Worm (Caenorhabditis elegans) whole organism, early embryonic: ENCODE measurements around the gene eps-8.
"Not testable (repeated sequence)": the region's sequence is repeated elsewhere in the genome, so short reads cannot be mapped to it uniquely, and the experiment has no call there.

Experiments
- B0310.2 ChIP-seq: sonication (generic microtip); optimal IDR thresholded peaks from 2 replicates; lab custom pipeline; 2016; ENCODE audit warnings: mild to moderate bottlenecking, missing genetic modification characterization, missing compliant biosample characterization
- F13C5.2 ChIP-seq: sonication (generic microtip); optimal IDR thresholded peaks from 2 replicates; lab custom pipeline; 2017; ENCODE audit warnings: mild to moderate bottlenecking, missing genetic modification characterization, inconsistent platforms, missing compliant biosample characterization
- aly-1 ChIP-seq: sonication (generic microtip); optimal IDR thresholded peaks from 2 replicates; lab custom pipeline; 2016; ENCODE audit warnings: missing genetic modification characterization, missing compliant biosample characterization
- ama-1 ChIP-seq: fragments of 150-350 bp; optimal IDR thresholded peaks from 2 replicates; lab custom pipeline; 2014
- ceh-13 ChIP-seq: fragments of 200-800 bp; sonication (Bioruptor generic); optimal IDR thresholded peaks from 2 replicates; lab custom pipeline; 2018; ENCODE audit warnings: mild to moderate bottlenecking, missing genetic modification characterization, missing compliant biosample characterization
- ceh-36 ChIP-seq: sonication (generic microtip); optimal IDR thresholded peaks from 2 replicates; lab custom pipeline; 2016; ENCODE audit warnings: missing genetic modification characterization, inconsistent platforms, missing compliant biosample characterization
- ets-7 ChIP-seq: sonication (generic microtip); optimal IDR thresholded peaks from 2 replicates; lab custom pipeline; 2016; ENCODE audit warnings: missing genotype, missing genetic modification characterization, missing compliant biosample characterization
- flt-1 ChIP-seq: fragments of 200-800 bp; sonication (Bioruptor generic); IDR thresholded peaks from 2 replicates; pipeline ENCODE4 v1.3.6; 2022; ENCODE audit warnings: missing genetic modification characterization, missing compliant biosample characterization
- hmbx-1 ChIP-seq: sonication (generic microtip); optimal IDR thresholded peaks from 2 replicates; lab custom pipeline; 2016; ENCODE audit warnings: mild to moderate bottlenecking, missing genetic modification characterization, missing compliant biosample characterization
- hmg-4 ChIP-seq: fragments of 200-800 bp; sonication (Bioruptor generic); optimal IDR thresholded peaks from 2 replicates; lab custom pipeline; 2018; ENCODE audit warnings: mild to moderate bottlenecking, missing genetic modification characterization, missing compliant biosample characterization
- hnd-1 ChIP-seq: sonication (generic microtip); optimal IDR thresholded peaks from 2 replicates; lab custom pipeline; 2016; ENCODE audit warnings: missing genetic modification characterization, missing compliant biosample characterization
- pes-1 ChIP-seq: fragments of 200-800 bp; sonication (Bioruptor generic); IDR thresholded peaks from 2 replicates; pipeline ENCODE4 v1.3.6; 2022; ENCODE audit warnings: missing genetic modification reagents, missing genetic modification characterization, missing compliant biosample characterization
- scrt-1 ChIP-seq: fragments of 200-800 bp; sonication (Bioruptor generic); IDR thresholded peaks from 2 replicates; pipeline ENCODE4 v1.3.6; 2022; ENCODE audit warnings: missing genetic modification characterization, missing compliant biosample characterization
- sea-1 ChIP-seq: fragments of 200-800 bp; sonication (Bioruptor generic); conservative IDR thresholded peaks from 2 replicates; pipeline ENCODE4 v1.3.6; 2022; ENCODE audit warnings: missing genetic modification characterization, missing compliant biosample characterization
- tbx-11 ChIP-seq: fragments of 200-800 bp; sonication (Bioruptor generic); IDR thresholded peaks from 2 replicates; pipeline ENCODE4 v1.3.6; 2022; ENCODE audit warnings: missing genetic modification characterization, missing compliant biosample characterization
- tbx-37 ChIP-seq: fragments of 200-800 bp; sonication (Bioruptor generic); conservative IDR thresholded peaks from 2 replicates; pipeline ENCODE4 v1.3.6; 2022; ENCODE audit warnings: missing genetic modification reagents, missing genetic modification characterization, missing compliant biosample characterization
- tra-4 ChIP-seq: sonication (generic microtip); optimal IDR thresholded peaks from 2 replicates; lab custom pipeline; 2017; ENCODE audit warnings: missing genetic modification characterization, missing compliant biosample characterization

eps-8 gene

ce11 chrIV:14894339-14894738, 15.1 kb downstream of the eps-8 start:
- TF ChIP-seq ets-7 (tag; lab: Kevin White, UChicago) (no peak), scrt-1 (GFP tag; lab: Robert Waterston, UW) (no peak), tbx-11 (GFP tag; lab: Robert Waterston, UW) (no peak), hmg-4 (GFP tag; lab: Kevin White, UChicago) (no peak), hnd-1 (no peak), pes-1 (GFP tag; lab: Robert Waterston, UW) (no peak), hmbx-1 (tag; lab: Kevin White, UChicago) (no peak), B0310.2 (tag; lab: Kevin White, UChicago) (no peak), tra-4 (tag; lab: Kevin White, UChicago) (no peak), sea-1 (no peak), ceh-13 (GFP tag; lab: Kevin White, UChicago) (no peak), ceh-36 (no peak), flt-1 (GFP tag; lab: Robert Waterston, UW) (no peak), ama-1 (lab: Kevin White, UChicago) (no peak)

ce11 chrIV:14903188-14903587, 23.9 kb downstream of the eps-8 start:
- TF ChIP-seq F13C5.2 = no peak
- TF ChIP-seq hnd-1 = no peak
- no peak for TF ChIP-seq tbx-37
- no peak for TF ChIP-seq ceh-36
- TF ChIP-seq aly-1 (tag; lab: Kevin White, UChicago) = no peak
- TF ChIP-seq scrt-1 (GFP tag; lab: Robert Waterston, UW) = no peak
- TF ChIP-seq tbx-11 (GFP tag; lab: Robert Waterston, UW) = no peak
- TF ChIP-seq sea-1 = no peak
- no peak for TF ChIP-seq hmg-4 (GFP tag; lab: Kevin White, UChicago)
- TF ChIP-seq ceh-13 (GFP tag; lab: Kevin White, UChicago) = no peak
- no peak for TF ChIP-seq ets-7 (tag; lab: Kevin White, UChicago)
- no peak for TF ChIP-seq ama-1 (lab: Kevin White, UChicago)
- no peak for TF ChIP-seq flt-1 (GFP tag; lab: Robert Waterston, UW)
- TF ChIP-seq B0310.2 (tag; lab: Kevin White, UChicago) = no peak
- TF ChIP-seq pes-1 (GFP tag; lab: Robert Waterston, UW) = no peak
- TF ChIP-seq hmbx-1 (tag; lab: Kevin White, UChicago) = no peak

DNA sequence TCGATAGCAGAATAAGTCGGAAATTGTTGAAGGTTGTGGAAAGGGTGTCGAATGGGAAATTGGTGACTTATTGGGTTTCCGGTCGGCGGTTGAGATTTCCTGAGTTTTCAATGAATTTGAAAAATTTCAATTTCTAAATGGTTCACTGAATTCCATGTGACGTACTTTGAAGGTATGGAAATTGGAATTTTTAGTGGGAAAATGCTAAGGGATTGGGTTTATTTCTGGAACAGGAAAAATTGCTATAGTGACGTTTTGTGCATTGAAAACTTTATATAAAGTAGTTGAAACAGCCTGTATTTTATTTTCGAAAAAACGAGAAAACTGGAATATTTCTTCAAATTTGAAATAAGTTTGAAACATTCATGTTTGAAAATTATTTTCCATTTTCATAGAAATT, 30.3 kb downstream of the eps-8 start, which contains the start of gene pnc-2:
pnc-2 (minus strand) TSS at position 101 of the 400 bp plus-strand sequence.
- no peak for TF ChIP-seq B0310.2 (tag; lab: Kevin White, UChicago)

DNA sequence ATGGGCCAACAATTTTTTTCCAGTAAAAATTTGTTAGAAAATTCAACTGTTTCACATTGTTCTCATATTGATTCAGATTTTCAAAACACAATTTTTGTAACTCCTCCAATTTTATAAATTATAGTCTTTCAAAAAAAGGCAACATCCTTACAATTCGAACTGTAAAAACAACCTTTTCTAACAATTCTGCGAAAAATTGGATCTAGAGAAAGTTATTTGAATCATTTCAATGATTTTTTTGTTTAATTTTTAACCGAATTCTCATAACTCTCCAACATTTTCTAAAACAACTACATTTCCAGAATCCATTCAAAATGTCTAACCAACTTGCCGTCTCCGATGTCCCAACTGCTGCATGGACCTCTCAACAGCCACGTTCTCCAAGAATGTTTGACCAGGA, 40.0 kb downstream of the eps-8 start, which contains the start of gene ccch-5:
ccch-5 (plus strand) TSS at position 301 of the 400 bp plus-strand sequence.
- TF ChIP-seq ceh-13 (GFP tag; lab: Kevin White, UChicago) (no peak), tra-4 (tag; lab: Kevin White, UChicago) (no peak), ceh-36 (no peak), tbx-11 (GFP tag; lab: Robert Waterston, UW) (no peak), pes-1 (GFP tag; lab: Robert Waterston, UW) (no peak), F13C5.2 (no peak), flt-1 (GFP tag; lab: Robert Waterston, UW) (no peak), sea-1 (no peak), B0310.2 (tag; lab: Kevin White, UChicago) (no peak), scrt-1 (GFP tag; lab: Robert Waterston, UW) (no peak), hmbx-1 (tag; lab: Kevin White, UChicago) (no peak), tbx-37 (no peak), hmg-4 (GFP tag; lab: Kevin White, UChicago) (no peak), aly-1 (tag; lab: Kevin White, UChicago) (no peak), ama-1 (lab: Kevin White, UChicago) (no peak), hnd-1 (no peak), ets-7 (tag; lab: Kevin White, UChicago) (no peak)

DNA sequence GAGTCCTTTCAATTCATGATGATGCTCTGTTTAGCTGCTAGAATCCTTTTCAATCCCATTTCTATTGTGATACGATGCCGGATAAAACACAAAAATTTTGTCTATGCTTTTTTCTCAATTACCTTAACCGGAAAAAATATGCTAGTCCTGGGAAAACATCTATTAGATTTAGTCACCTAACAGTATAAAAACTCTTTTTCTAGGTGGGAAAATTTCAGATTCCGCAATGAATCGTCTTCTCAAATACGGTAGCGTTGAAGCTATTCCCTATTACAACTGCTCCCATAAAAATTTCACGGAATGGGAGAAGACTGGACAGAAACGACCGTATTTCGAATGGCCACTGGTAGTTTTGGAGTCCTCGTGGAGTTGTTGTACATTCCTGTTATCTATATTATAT, 50.1 kb downstream of the eps-8 start, which contains the start of gene Y57G11C.28:
Y57G11C.28 (plus strand) TSS at position 301 of the 400 bp plus-strand sequence.
- no peak for TF ChIP-seq tbx-11 (GFP tag; lab: Robert Waterston, UW)
- no peak for TF ChIP-seq ama-1 (lab: Kevin White, UChicago)
- TF ChIP-seq ceh-36 = no peak
- no peak for TF ChIP-seq aly-1 (tag; lab: Kevin White, UChicago)
- TF ChIP-seq sea-1 = no peak
- no peak for TF ChIP-seq hmg-4 (GFP tag; lab: Kevin White, UChicago)
- no peak for TF ChIP-seq ceh-13 (GFP tag; lab: Kevin White, UChicago)
- no peak for TF ChIP-seq flt-1 (GFP tag; lab: Robert Waterston, UW)
- TF ChIP-seq scrt-1 (GFP tag; lab: Robert Waterston, UW) = no peak
- no peak for TF ChIP-seq tra-4 (tag; lab: Kevin White, UChicago)
- no peak for TF ChIP-seq B0310.2 (tag; lab: Kevin White, UChicago)
- no peak for TF ChIP-seq F13C5.2
- TF ChIP-seq ets-7 (tag; lab: Kevin White, UChicago) = no peak
- no peak for TF ChIP-seq pes-1 (GFP tag; lab: Robert Waterston, UW)
- no peak for TF ChIP-seq tbx-37

DNA sequence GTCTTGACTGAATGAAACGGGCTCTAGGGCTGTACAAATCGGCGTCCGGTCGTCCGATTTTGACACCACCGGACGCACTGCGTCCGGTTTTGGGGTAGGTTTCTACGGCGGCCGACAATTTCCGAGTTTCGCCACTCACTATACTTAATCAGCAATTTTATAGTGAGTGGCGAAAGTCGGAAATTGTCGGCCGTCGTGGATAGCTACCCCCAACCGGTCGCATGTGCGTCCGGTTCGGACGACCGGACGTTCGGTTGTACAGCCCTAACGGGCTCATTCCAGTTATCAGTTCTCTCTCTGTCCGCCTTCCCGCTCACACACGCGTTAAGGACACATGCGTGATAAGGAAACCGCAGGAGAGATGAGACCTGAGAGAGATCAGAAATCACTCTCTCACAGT, 53.4 kb downstream of the eps-8 start, which contains the start of gene Y57G11C.1131:
Y57G11C.1131 (plus strand) TSS at position 333 of the 400 bp plus-strand sequence.
- TF ChIP-seq ceh-13 (GFP tag; lab: Kevin White, UChicago) (no peak), hmbx-1 (tag; lab: Kevin White, UChicago) (no peak)

DNA sequence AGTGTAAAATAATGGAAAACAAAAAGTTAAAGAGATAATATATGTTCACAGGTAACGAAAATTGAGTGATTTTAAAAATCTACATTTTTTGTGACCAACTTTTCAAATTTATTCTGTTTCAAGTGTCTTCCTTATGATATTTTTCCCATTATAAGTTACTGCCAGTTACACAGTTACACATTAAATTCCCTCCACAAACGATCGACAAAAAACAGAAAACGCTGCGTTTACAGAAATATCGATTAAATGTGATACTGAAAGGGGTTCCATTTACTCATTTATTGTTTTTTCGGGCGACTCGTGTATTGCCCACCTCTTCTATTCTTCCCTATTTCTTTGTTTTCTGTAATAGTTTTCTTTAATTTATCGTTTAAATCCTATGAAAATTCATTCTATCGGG, 57.7 kb downstream of the eps-8 start, which contains the start of gene Y57G11C.1144:
Y57G11C.1144 (plus strand) TSS at position 301 of the 400 bp plus-strand sequence.
- TF ChIP-seq ceh-36 (no peak), B0310.2 (tag; lab: Kevin White, UChicago) (no peak), ama-1 (lab: Kevin White, UChicago) (no peak), F13C5.2 (no peak), hmg-4 (GFP tag; lab: Kevin White, UChicago) (no peak)

DNA sequence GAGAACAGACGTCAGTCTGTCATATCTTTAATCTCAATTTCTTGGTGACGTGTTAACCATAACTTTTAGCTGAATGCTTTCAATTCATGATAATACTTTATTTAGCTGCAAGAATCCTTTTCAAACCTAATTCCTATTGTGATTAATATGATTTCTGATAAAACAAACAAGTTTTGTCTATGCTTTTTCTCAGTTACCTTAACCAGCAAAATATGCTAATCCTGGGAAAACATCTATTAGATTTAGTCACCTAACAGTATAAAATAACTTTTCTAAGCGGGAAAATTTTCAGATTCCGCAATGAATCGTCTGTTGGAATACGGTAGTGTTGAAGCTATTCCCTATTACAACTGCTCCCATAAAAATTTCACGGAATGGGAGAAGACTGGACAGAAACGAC, 59.3 kb downstream of the eps-8 start, which contains the start of gene Y57G11C.30:
Y57G11C.30 (plus strand) TSS at position 301 of the 400 bp plus-strand sequence.
- TF ChIP-seq scrt-1 (GFP tag; lab: Robert Waterston, UW); ceh-36; pes-1 (GFP tag; lab: Robert Waterston, UW): not testable (repeated sequence)
